Worm (Caenorhabditis elegans): ENCODE data around the gene C28H8.7.

- TF ChIP-seq lin-29 (GFP tag; IDR thresholded peaks at IDR 0.05) (no peak), ctbp-1 (GFP tag; IDR thresholded peaks at IDR 0.05) (no peak)
Observed at ce11 chrIII:5921067-5921678, 34.4 kb upstream of the C28H8.7 start.

Measured in whole organism, L4 larva.